Fruit fly (Drosophila melanogaster) whole organism, embryonic: Measurements from ENCODE around the gene CG13978.

ENCODE experiments used
- Asciz ChIP-seq: fragments of 200-800 bp; sonication (Bioruptor generic); optimal IDR thresholded peaks from 2 replicates; lab custom pipeline; 2017; ENCODE audit warnings: missing biosample characterization, mild to moderate bottlenecking, missing genetic modification characterization, missing genetic modification reagents
- Atf3 ChIP-seq: fragments of 200-800 bp; sonication (Bioruptor generic); optimal IDR thresholded peaks from 3 replicates; lab custom pipeline; 2016; ENCODE audit warnings: missing biosample characterization, missing genetic modification characterization
- Atf6 ChIP-seq: fragments of 200-800 bp; sonication (Bioruptor generic); IDR thresholded peaks from 2 replicates; pipeline ENCODE4 v1.3.6; 2022; ENCODE audit warnings: missing biosample characterization, missing genetic modification characterization
- CG12071 ChIP-seq: fragments of 200-800 bp; sonication (Bioruptor generic); optimal IDR thresholded peaks from 3 replicates; lab custom pipeline; 2018; ENCODE audit warnings: missing biosample characterization, mild to moderate bottlenecking, missing genetic modification characterization
- CG14441 ChIP-seq: fragments of 200-800 bp; sonication (Bioruptor generic); IDR thresholded peaks from 2 replicates; pipeline ENCODE4 v1.3.6; 2022; ENCODE audit warnings: missing biosample characterization, missing genetic modification characterization
- CG15479 ChIP-seq: fragments of 200-800 bp; sonication (Bioruptor generic); optimal IDR thresholded peaks from 3 replicates; lab custom pipeline; 2019; ENCODE audit warnings: missing biosample characterization, mild to moderate bottlenecking, missing genetic modification characterization, moderate library complexity
- CG16815 ChIP-seq: fragments of 200-800 bp; sonication (Bioruptor generic); optimal IDR thresholded peaks from 3 replicates; lab custom pipeline; 2017; ENCODE audit warnings: missing biosample characterization, mild to moderate bottlenecking, missing genetic modification characterization
- CG2199 ChIP-seq: fragments of 200-800 bp; sonication (Bioruptor generic); IDR thresholded peaks from 3 replicates; pipeline ENCODE4 v1.3.6; 2022; ENCODE audit warnings: missing biosample characterization, missing genetic modification characterization
- CG31388 ChIP-seq: fragments of 200-800 bp; sonication (Bioruptor generic); optimal IDR thresholded peaks from 2 replicates; lab custom pipeline; 2016; ENCODE audit warnings: missing biosample characterization, missing genetic modification characterization
- CG34376 ChIP-seq: fragments of 200-800 bp; sonication (Bioruptor generic); optimal IDR thresholded peaks from 2 replicates; lab custom pipeline; 2018; ENCODE audit warnings: missing biosample characterization, mild to moderate bottlenecking, missing genetic modification characterization
- CG3838 ChIP-seq: fragments of 200-800 bp; sonication (Bioruptor generic); optimal IDR thresholded peaks from 3 replicates; lab custom pipeline; 2016; ENCODE audit warnings: missing biosample characterization, missing genetic modification characterization
- CG5180 ChIP-seq: fragments of 200-800 bp; sonication (Bioruptor generic); optimal IDR thresholded peaks from 3 replicates; lab custom pipeline; 2017; ENCODE audit warnings: missing biosample characterization, missing genetic modification characterization, mild to moderate bottlenecking, moderate library complexity, missing genetic modification reagents
- CG6254 ChIP-seq: fragments of 200-800 bp; sonication (Bioruptor generic); optimal IDR thresholded peaks from 3 replicates; lab custom pipeline; 2017; ENCODE audit warnings: mild to moderate bottlenecking, missing biosample characterization, missing genetic modification reagents, missing genetic modification characterization
- CG8290 ChIP-seq, 3 experiments: fragments of 200-800 bp; sonication (Bioruptor generic); optimal IDR thresholded peaks; 2 replicates each; lab custom pipeline; 2016 to 2019; ENCODE audit warnings: missing biosample characterization in 3 of 3, missing genetic modification characterization in 3 of 3, mild to moderate bottlenecking in 2 of 3, moderate library complexity in 1 of 3
- CG8359 ChIP-seq: fragments of 200-800 bp; sonication (Bioruptor generic); optimal IDR thresholded peaks from 2 replicates; lab custom pipeline; 2017; ENCODE audit warnings: missing biosample characterization, mild to moderate bottlenecking, missing genetic modification characterization, borderline replicate concordance
- Dip3 ChIP-seq: fragments of 200-800 bp; sonication (Bioruptor generic); optimal IDR thresholded peaks from 3 replicates; lab custom pipeline; 2016; ENCODE audit warnings: missing biosample characterization, missing genetic modification characterization
- Doc2 ChIP-seq: fragments of 200-800 bp; sonication (Bioruptor generic); IDR thresholded peaks from 2 replicates; pipeline ENCODE4 v1.3.6; 2022; ENCODE audit warnings: missing biosample characterization, missing genetic modification characterization
- Dp ChIP-seq: fragments of 200-800 bp; sonication (Bioruptor generic); optimal IDR thresholded peaks from 2 replicates; lab custom pipeline; 2018; ENCODE audit warnings: missing biosample characterization, mild to moderate bottlenecking, missing genetic modification characterization, moderate library complexity
- Fer3 ChIP-seq: fragments of 200-800 bp; sonication (Bioruptor generic); optimal IDR thresholded peaks from 2 replicates; lab custom pipeline; 2018; ENCODE audit warnings: missing biosample characterization, mild to moderate bottlenecking, missing genetic modification characterization, moderate library complexity
- Meics ChIP-seq: fragments of 200-800 bp; sonication (Bioruptor generic); optimal IDR thresholded peaks from 2 replicates; lab custom pipeline; 2017; ENCODE audit warnings: missing biosample characterization, mild to moderate bottlenecking, missing genetic modification characterization
- NC2α ChIP-seq: fragments of 200-800 bp; sonication (Bioruptor generic); optimal IDR thresholded peaks from 2 replicates; lab custom pipeline; 2016; ENCODE audit warnings: missing biosample characterization, missing genetic modification characterization
- Optix ChIP-seq: fragments of 200-800 bp; sonication (Bioruptor generic); IDR thresholded peaks from 3 replicates; pipeline ENCODE4 v1.3.6; 2022; ENCODE audit warnings: missing biosample characterization, missing genetic modification characterization
- Pdp1 ChIP-seq, 2 experiments: fragments of 200-800 bp; sonication (Bioruptor generic); optimal IDR thresholded peaks; 3 replicates each; lab custom pipeline; 2016; ENCODE audit warnings: missing biosample characterization in 2 of 2, missing genetic modification characterization in 2 of 2, mild to moderate bottlenecking in 1 of 2, moderate library complexity in 1 of 2
- Trl ChIP-seq, 3 experiments: fragments of >200 bp in 2 of 3; fragments of 200-800 bp in 1 of 3; sonication (Bioruptor generic) in 1 of 3; optimal IDR thresholded peaks; 2 replicates in 1 of 3; 3 replicates in 2 of 3; lab custom pipeline; 2016 to 2017; ENCODE audit warnings: missing biosample characterization in 1 of 3, missing genetic modification characterization in 1 of 3
- Xbp1 ChIP-seq: fragments of 200-800 bp; sonication (Bioruptor generic); optimal IDR thresholded peaks from 3 replicates; lab custom pipeline; 2016; ENCODE audit warnings: missing biosample characterization, mild to moderate bottlenecking, missing genetic modification characterization
- ato ChIP-seq: fragments of 200-800 bp; sonication (Bioruptor generic); IDR thresholded peaks from 2 replicates; pipeline ENCODE4 v1.3.6; 2022; ENCODE audit warnings: missing biosample characterization, missing genetic modification characterization; ENCODE audit not compliant: partially characterized antibody
- bbx ChIP-seq: fragments of 200-800 bp; sonication (Bioruptor generic); IDR thresholded peaks from 2 replicates; pipeline ENCODE4 v1.3.6; 2022; ENCODE audit warnings: missing biosample characterization, missing genetic modification characterization; ENCODE audit not compliant: partially characterized antibody
- chif ChIP-seq, 2 experiments: fragments of 200-800 bp; sonication (Bioruptor generic); optimal IDR thresholded peaks; 3 replicates each; lab custom pipeline; 2016; ENCODE audit warnings: missing biosample characterization in 2 of 2, missing genetic modification characterization in 2 of 2
- crol ChIP-seq: fragments of 200-800 bp; sonication (Bioruptor generic); IDR thresholded peaks from 2 replicates; pipeline ENCODE4 v1.3.6; 2022; ENCODE audit warnings: missing biosample characterization, missing genetic modification characterization
- en ChIP-seq: fragments of 200-800 bp; sonication (Bioruptor generic); optimal IDR thresholded peaks from 2 replicates; lab custom pipeline; 2016; ENCODE audit warnings: missing biosample characterization, missing genetic modification characterization
- fu2 ChIP-seq: fragments of 200-800 bp; sonication (Bioruptor generic); optimal IDR thresholded peaks from 2 replicates; lab custom pipeline; 2016; ENCODE audit warnings: missing biosample characterization, missing genetic modification characterization
- gt ChIP-seq: fragments of 200-800 bp; sonication (Bioruptor generic); IDR thresholded peaks from 2 replicates; pipeline ENCODE4 v1.3.6; 2022; ENCODE audit warnings: missing biosample characterization, missing genetic modification characterization
- inv ChIP-seq: fragments of 200-800 bp; sonication (Bioruptor generic); IDR thresholded peaks from 2 replicates; pipeline ENCODE4 v1.3.6; 2022; ENCODE audit warnings: missing biosample characterization, missing genetic modification characterization; ENCODE audit not compliant: partially characterized antibody
- ken ChIP-seq: fragments of 200-800 bp; sonication (Bioruptor generic); IDR thresholded peaks from 3 replicates; pipeline ENCODE4 v1.3.6; 2022; ENCODE audit warnings: missing biosample characterization, missing genetic modification characterization
- klu ChIP-seq: fragments of 200-800 bp; sonication (Bioruptor generic); IDR thresholded peaks from 2 replicates; pipeline ENCODE4 v1.3.6; 2022; ENCODE audit warnings: missing biosample characterization, missing genetic modification characterization
- lov ChIP-seq, 2 experiments: fragments of 200-800 bp in 1 of 2; fragments of >200 bp in 1 of 2; sonication (Bioruptor generic) in 1 of 2; IDR thresholded peaks in 1 of 2; optimal IDR thresholded peaks in 1 of 2; 2 replicates in 1 of 2; 3 replicates in 1 of 2; pipeline versions ENCODE4 v1.3.6 to Lab custom; 2017 to 2022; ENCODE audit warnings: missing biosample characterization in 1 of 2, missing genetic modification characterization in 1 of 2
- nau ChIP-seq: fragments of 200-800 bp; sonication (Bioruptor generic); optimal IDR thresholded peaks from 3 replicates; lab custom pipeline; 2017; ENCODE audit warnings: missing biosample characterization, mild to moderate bottlenecking, missing genetic modification characterization, missing genetic modification reagents
- nerfin-1 ChIP-seq: fragments of 200-800 bp; sonication (Bioruptor generic); optimal IDR thresholded peaks from 3 replicates; lab custom pipeline; 2019; ENCODE audit warnings: missing biosample characterization, mild to moderate bottlenecking, missing genetic modification characterization, moderate library complexity
- peb ChIP-seq: fragments of 200-800 bp; sonication (Bioruptor generic); IDR thresholded peaks from 2 replicates; pipeline ENCODE4 v1.3.6; 2022; ENCODE audit warnings: missing biosample characterization, missing genetic modification characterization
- pnt ChIP-seq: fragments of 200-800 bp; sonication (Bioruptor generic); optimal IDR thresholded peaks from 3 replicates; lab custom pipeline; 2016; ENCODE audit warnings: missing biosample characterization, missing genetic modification characterization
- repo ChIP-seq: fragments of 200-800 bp; sonication (Bioruptor generic); optimal IDR thresholded peaks from 2 replicates; lab custom pipeline; 2016; ENCODE audit warnings: missing biosample characterization, missing genetic modification characterization
- sd ChIP-seq: fragments of 200-800 bp; sonication (Bioruptor generic); optimal IDR thresholded peaks from 3 replicates; lab custom pipeline; 2018; ENCODE audit warnings: missing biosample characterization, mild to moderate bottlenecking, missing genetic modification characterization, moderate library complexity
- sima ChIP-seq: fragments of 200-800 bp; sonication (Bioruptor generic); optimal IDR thresholded peaks from 2 replicates; lab custom pipeline; 2016; ENCODE audit warnings: missing biosample characterization, missing genetic modification characterization
- sob ChIP-seq: fragments of 200-800 bp; sonication (Bioruptor generic); IDR thresholded peaks from 2 replicates; pipeline ENCODE4 v1.3.6; 2022; ENCODE audit warnings: missing biosample characterization, missing genetic modification characterization
- stwl ChIP-seq: fragments of 200-800 bp; sonication (Bioruptor generic); optimal IDR thresholded peaks from 3 replicates; lab custom pipeline; 2018; ENCODE audit warnings: missing biosample characterization, mild to moderate bottlenecking, missing genetic modification characterization, moderate library complexity
- tgo ChIP-seq: fragments of 200-800 bp; sonication (Bioruptor generic); IDR thresholded peaks from 3 replicates; pipeline ENCODE4 v1.3.6; 2022; ENCODE audit warnings: missing biosample characterization, missing genetic modification characterization
- toy ChIP-seq: fragments of 200-800 bp; sonication (Bioruptor generic); IDR thresholded peaks from 2 replicates; pipeline ENCODE4 v1.3.6; 2022; ENCODE audit warnings: missing biosample characterization, missing genetic modification characterization
- trem ChIP-seq: fragments of 200-800 bp; optimal IDR thresholded peaks from 3 replicates; lab custom pipeline; 2019; ENCODE audit warnings: missing biosample characterization, mild to moderate bottlenecking, missing genetic modification characterization, moderate library complexity
- unpg ChIP-seq: fragments of 200-800 bp; sonication (Bioruptor generic); optimal IDR thresholded peaks from 3 replicates; lab custom pipeline; 2018; ENCODE audit warnings: missing biosample characterization, mild to moderate bottlenecking, missing genetic modification characterization, moderate library complexity

The CG13978 gene

dm6 chr3R:27440628-27441027 is 23.4 kb upstream of the CG13978 start, which contains the start of gene CG44290 (continued):
- TF ChIP-seq nau (no peak), toy (GFP tag; lab: Robert Waterston, UW) (no peak), gt (GFP tag; lab: Robert Waterston, UW) (no peak), Fer3 (tag; lab: Kevin White, UChicago) (peak; percentile 1), en (GFP tag; lab: Kevin White, UChicago) (no peak), tgo (GFP tag; lab: Robert Waterston, UW) (no peak; the same call in 2 of the 3 replicates), CG15479 (GFP tag; lab: Kevin White, UChicago) (no peak), crol (GFP tag; lab: Robert Waterston, UW) (peak; percentile 31), nerfin-1 (peak; percentile 59), trem (peak; percentile 52), chif (GFP tag; optimal IDR thresholded peaks at IDR 0.05; lab: Kevin White, UChicago) (peak in 1 of 2 experiments; percentile 53), Dip3 (no peak), Trl (optimal IDR thresholded peaks at IDR 0.05; lab: Kevin White, UChicago) (no peak), Trl (GFP tag; optimal IDR thresholded peaks at IDR 0.05; lab: Kevin White, UChicago) (peak; percentile 22), bbx (GFP tag; lab: Robert Waterston, UW) (no peak), Meics (no peak), sob (GFP tag; lab: Robert Waterston, UW) (no peak), Doc2 (no peak), ken (GFP tag; lab: Robert Waterston, UW) (no peak), CG6254 (GFP tag; lab: Kevin White, UChicago) (peak; percentile 59), repo (GFP tag; lab: Kevin White, UChicago) (no peak), Xbp1 (GFP tag; lab: Kevin White, UChicago) (peak; percentile 29), stwl (tag; lab: Kevin White, UChicago) (no peak), pnt (GFP tag; lab: Kevin White, UChicago) (peak; percentile 53), CG3838 (no peak), klu (GFP tag; lab: Robert Waterston, UW) (no peak), NC2α (GFP tag; lab: Kevin White, UChicago) (no peak), peb (GFP tag; lab: Robert Waterston, UW) (peak; percentile 46; the same call in 1 of the 2 replicates), inv (GFP tag; lab: Robert Waterston, UW) (no peak), CG2199 (no peak), Atf6 (GFP tag; lab: Robert Waterston, UW) (no peak), sd (tag; lab: Kevin White, UChicago) (no peak), CG8290 (GFP tag; optimal IDR thresholded peaks at IDR 0.05; lab: Kevin White, UChicago) (no peak), CG8290 (tag; optimal IDR thresholded peaks at IDR 0.05; lab: Kevin White, UChicago) (no peak), CG14441 (no peak), CG34376 (GFP tag; lab: Kevin White, UChicago) (no peak), unpg (peak; percentile 47), CG5180 (peak; percentile 31), Pdp1 (GFP tag; optimal IDR thresholded peaks at IDR 0.05; lab: Kevin White, UChicago) (peak in 1 of 2 experiments; percentile 44), fu2 (no peak), ato (GFP tag; lab: Robert Waterston, UW) (no peak), CG31388 (GFP tag; lab: Kevin White, UChicago) (no peak), Dp (GFP tag; lab: Kevin White, UChicago) (no peak), sima (GFP tag; lab: Kevin White, UChicago) (no peak), CG16815 (GFP tag; lab: Kevin White, UChicago) (peak; percentile 29), CG8359 (GFP tag; lab: Kevin White, UChicago) (no peak), Asciz (GFP tag; lab: Kevin White, UChicago) (peak; percentile 27), CG12071 (GFP tag; lab: Kevin White, UChicago) (no peak), Optix (peak; percentile 51; the same call in 2 of the 3 replicates), Atf3 (GFP tag; lab: Kevin White, UChicago) (no peak), lov (optimal IDR thresholded peaks at IDR 0.05; lab: Kevin White, UChicago) (no peak), lov (GFP tag; IDR thresholded peaks at IDR 0.05; lab: Robert Waterston, UW) (peak; percentile 76; the same call in 2 of the 3 replicates)
